Fruit fly (Drosophila melanogaster): Measurements from ENCODE around the gene CG44194.
A peak's percentile ranks its signal among the peaks of the same experiment; 100 is the strongest.

The CG44194 gene

DNA sequence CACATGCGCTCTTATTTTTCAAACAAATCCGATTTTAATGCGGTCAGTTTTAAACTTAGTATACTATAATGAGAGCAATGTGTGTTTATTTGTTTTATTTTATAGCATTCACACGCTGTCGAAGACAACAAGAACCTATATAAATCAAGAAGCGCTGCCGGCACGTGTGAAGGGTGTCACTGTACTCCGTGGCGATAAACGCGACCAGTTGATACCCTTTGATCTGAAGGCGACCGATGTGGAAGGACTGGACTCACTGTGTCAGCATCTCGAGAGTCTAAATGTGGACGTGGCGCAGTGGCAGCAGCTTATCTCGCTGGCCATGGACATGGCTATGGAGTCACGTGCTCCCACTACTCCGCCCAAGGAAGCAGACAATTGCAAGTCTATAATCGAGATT lies 34.9 kb downstream of the CG44194 start:
- TF ChIP-seq EcR (GFP tag; optimal IDR thresholded peaks at IDR 0.05) (peak; percentile 30), Pif1A (GFP tag; optimal IDR thresholded peaks at IDR 0.05) (no peak)

DNA sequence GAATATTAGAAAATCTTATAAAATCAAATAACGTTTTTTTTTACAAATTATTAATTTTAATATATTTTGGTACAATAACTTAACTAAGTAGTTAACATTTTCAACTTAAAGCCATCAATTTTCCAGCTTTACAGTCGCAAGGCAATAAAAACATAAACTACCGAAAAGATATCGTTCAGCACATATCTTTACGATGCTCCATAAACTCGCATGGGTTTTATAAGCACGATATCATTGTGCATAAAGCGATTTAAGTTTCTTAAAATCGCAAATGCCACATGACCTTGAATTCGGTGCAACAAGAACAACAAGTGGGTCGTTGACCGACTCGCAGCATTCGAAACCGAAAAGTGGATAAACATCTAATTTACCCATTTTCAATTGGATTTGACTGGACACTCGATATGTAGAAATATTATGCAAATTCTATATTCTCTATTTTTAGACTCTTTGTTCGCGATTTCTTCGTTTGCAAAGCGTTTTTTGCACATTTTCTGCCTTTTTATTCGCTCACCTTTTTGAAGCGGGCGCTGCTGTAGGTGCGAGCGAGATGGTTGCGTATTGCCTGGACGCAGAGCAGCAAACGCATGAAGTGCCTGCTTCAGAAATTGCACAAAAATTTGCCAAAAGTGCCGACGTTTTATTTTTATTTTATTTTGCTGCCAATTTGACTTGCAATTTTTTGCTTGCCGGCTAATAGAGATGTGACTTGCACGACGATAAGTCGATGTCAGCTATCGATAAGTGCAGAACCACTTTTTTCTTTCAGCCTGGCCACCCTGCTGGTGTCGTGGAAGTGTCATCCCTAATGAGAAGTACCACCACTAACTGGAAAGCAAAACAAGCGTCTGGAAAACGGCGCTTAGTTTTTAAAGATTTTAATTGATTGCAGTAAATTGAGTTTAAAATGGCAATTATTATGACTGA lies 36.3 kb downstream of the CG44194 start, which contains the start of gene Spc25:
Gene Spc25 (plus strand): TSS at position 817 of the 927 bp plus-strand sequence.
- TF ChIP-seq D1 (tag; optimal IDR thresholded peaks at IDR 0.05) = peak; percentile 35
- TF ChIP-seq EcR (GFP tag; optimal IDR thresholded peaks at IDR 0.05) = peak; percentile 95
- TF ChIP-seq Pif1B (GFP tag; optimal IDR thresholded peaks at IDR 0.05) = no peak
- 0 out of 3 replicates have a peak, but pooled peaks have one; percentile 48 for TF ChIP-seq CG4496 (GFP tag; IDR thresholded peaks at IDR 0.05)
- TF ChIP-seq Pif1A (GFP tag; optimal IDR thresholded peaks at IDR 0.05) = peak; percentile 8
- no peak for TF ChIP-seq CG32121 (GFP tag; IDR thresholded peaks at IDR 0.05)
- no peak for TF ChIP-seq CG9948 (tag; optimal IDR thresholded peaks at IDR 0.05)
- TF ChIP-seq CG10348 (GFP tag; IDR thresholded peaks at IDR 0.05) = no peak

DNA sequence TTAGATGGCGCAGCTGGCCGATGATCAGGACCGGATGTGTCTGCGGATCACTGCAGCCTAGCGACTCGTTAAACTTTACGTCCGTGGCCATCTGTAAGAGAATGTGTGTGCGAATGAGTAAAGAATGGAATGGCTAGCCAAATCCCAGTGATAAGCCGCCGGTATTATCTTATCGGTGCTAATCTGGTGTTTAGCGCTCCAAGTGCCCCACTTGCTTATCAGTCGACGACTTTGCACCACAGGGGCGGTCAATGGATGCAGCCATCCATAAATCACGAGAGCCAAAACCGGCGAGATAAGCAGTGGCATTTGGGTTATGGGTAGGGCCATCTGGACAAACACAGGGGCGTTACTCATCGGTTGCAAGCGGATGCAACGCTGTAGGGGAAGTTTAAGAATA lies 37.3 kb downstream of the CG44194 start:
- no peak for TF ChIP-seq Snoo (tag; optimal IDR thresholded peaks at IDR 0.05)
- no peak for TF ChIP-seq rn (GFP tag; IDR thresholded peaks at IDR 0.05)
- no peak for TF ChIP-seq CG10348 (GFP tag; IDR thresholded peaks at IDR 0.05)
- TF ChIP-seq D1 (tag; optimal IDR thresholded peaks at IDR 0.05) = no peak
- no peak for TF ChIP-seq CG14655 (GFP tag; optimal IDR thresholded peaks at IDR 0.05)
- no peak for TF ChIP-seq Pif1B (GFP tag; optimal IDR thresholded peaks at IDR 0.05)
- TF ChIP-seq CG4496 (GFP tag; IDR thresholded peaks at IDR 0.05) = 0 out of 3 replicates have a peak, but pooled peaks have one; percentile 16
- TF ChIP-seq EcR (GFP tag; optimal IDR thresholded peaks at IDR 0.05) = peak; percentile 47
- no peak for TF ChIP-seq Pif1A (GFP tag; optimal IDR thresholded peaks at IDR 0.05)
- no peak for TF ChIP-seq Ets98B (GFP tag; IDR thresholded peaks at IDR 0.05)
- no peak for TF ChIP-seq CG13204 (GFP tag; optimal IDR thresholded peaks at IDR 0.05)

DNA sequence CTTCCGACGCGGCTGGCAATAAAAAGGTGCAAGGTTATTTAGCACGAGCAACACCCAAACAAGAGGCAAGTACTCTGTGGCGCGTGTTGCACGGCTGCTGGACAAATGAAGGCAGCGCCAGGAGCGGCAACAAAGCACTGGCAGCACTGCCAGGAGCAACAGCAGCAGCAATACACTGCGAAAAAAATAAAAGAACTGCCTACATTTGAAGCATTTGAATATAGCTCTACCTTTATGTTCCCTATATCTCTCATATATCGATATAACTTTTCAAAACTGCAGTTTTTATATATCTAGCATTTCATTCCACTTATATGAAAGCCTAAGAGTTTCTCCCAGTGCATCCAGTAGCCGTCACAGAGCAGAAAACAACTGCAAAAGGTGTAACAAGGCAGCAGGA lies 40.1 kb downstream of the CG44194 start:
- TF ChIP-seq Snoo (tag; optimal IDR thresholded peaks at IDR 0.05) (no peak), CG4496 (GFP tag; IDR thresholded peaks at IDR 0.05) (no peak), CG13204 (GFP tag; optimal IDR thresholded peaks at IDR 0.05) (no peak), CG14655 (GFP tag; optimal IDR thresholded peaks at IDR 0.05) (no peak), D1 (tag; optimal IDR thresholded peaks at IDR 0.05) (no peak), CG34367 (tag; optimal IDR thresholded peaks at IDR 0.05) (peak; percentile 12), CG12605 (GFP tag; IDR thresholded peaks at IDR 0.05) (no peak), CG9948 (tag; optimal IDR thresholded peaks at IDR 0.05) (peak; percentile 20), CG8159 (tag; optimal IDR thresholded peaks at IDR 0.05) (peak; percentile 46), CG32121 (GFP tag; IDR thresholded peaks at IDR 0.05) (no peak), CG8301 (tag; optimal IDR thresholded peaks at IDR 0.05) (no peak), CG17806 (tag; optimal IDR thresholded peaks at IDR 0.05) (no peak), Ets98B (GFP tag; IDR thresholded peaks at IDR 0.05) (no peak), CG10348 (GFP tag; IDR thresholded peaks at IDR 0.05) (no peak), gl (tag; optimal IDR thresholded peaks at IDR 0.05) (no peak), Pif1A (GFP tag; optimal IDR thresholded peaks at IDR 0.05) (peak; percentile 31), Pif1B (GFP tag; optimal IDR thresholded peaks at IDR 0.05) (no peak), fd96Ca (GFP tag; IDR thresholded peaks at IDR 0.05) (0 out of 3 replicates have a peak, but pooled peaks have one; percentile 9), EcR (GFP tag; optimal IDR thresholded peaks at IDR 0.05) (no peak), CG15710 (tag; optimal IDR thresholded peaks at IDR 0.05) (peak; percentile 44), rn (GFP tag; IDR thresholded peaks at IDR 0.05) (no peak)
